Fruit fly (Drosophila melanogaster): ENCODE results near the gene Pfdn1.

Pfdn1 gene

DNA sequence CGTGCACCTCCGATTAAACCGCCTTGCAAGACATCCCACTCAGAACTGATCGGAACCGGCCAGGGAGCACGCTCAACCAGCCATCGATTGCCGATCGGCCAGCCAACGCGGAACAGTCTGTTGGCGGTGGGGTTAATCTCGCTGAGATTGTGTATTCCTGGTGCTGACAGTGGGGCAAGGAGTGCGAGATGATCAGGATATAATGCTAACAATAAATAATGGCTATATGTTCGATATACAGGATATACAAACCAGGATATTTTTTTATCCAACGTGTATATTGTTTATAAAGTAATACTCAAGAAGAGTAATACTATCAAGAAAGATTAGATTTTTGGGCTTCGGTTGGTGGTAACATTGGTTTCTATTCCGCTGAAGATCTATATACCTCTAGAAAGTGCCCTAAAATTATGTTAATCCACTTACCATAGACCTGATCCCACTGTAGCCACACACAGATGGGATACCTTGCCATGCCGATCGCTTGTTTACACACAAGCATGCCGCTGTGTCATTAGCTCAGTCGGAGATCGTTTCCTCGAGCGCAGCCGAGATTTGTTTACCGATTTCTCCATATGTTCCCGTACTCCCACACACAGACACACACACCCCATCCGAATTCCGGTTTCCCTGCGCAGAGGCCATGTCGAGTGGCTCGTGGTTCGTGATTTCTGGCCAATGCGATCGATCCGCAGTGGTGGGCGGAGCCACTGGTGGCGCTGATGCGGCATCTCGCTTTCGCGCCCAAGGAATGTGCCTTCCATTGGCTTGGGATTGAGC is 49.3 kb upstream of the Pfdn1 start, which contains the start of gene H2.0 (continued):
- TF ChIP-seq HmgZ (tag; optimal IDR thresholded peaks at IDR 0.05) (no peak), fd64A (GFP tag; optimal IDR thresholded peaks at IDR 0.05) (peak; percentile 22), CG9727 (GFP tag; optimal IDR thresholded peaks at IDR 0.05) (peak; percentile 62), Fer2 (tag; optimal IDR thresholded peaks at IDR 0.05) (no peak), Chrac-16 (GFP tag; optimal IDR thresholded peaks at IDR 0.05) (peak; percentile 18), lab (GFP tag; optimal IDR thresholded peaks at IDR 0.05) (peak; percentile 27), unpg (GFP tag; optimal IDR thresholded peaks at IDR 0.05) (peak; percentile 18), CG4820 (GFP tag; optimal IDR thresholded peaks at IDR 0.05) (peak; percentile 30), zen (tag; optimal IDR thresholded peaks at IDR 0.05) (peak; percentile 20), gce (GFP tag; IDR thresholded peaks at IDR 0.05) (no peak), CG1603 (tag; optimal IDR thresholded peaks at IDR 0.05) (peak; percentile 57), disco-r (GFP tag; optimal IDR thresholded peaks at IDR 0.05) (peak; percentile 4), CG14710 (tag; optimal IDR thresholded peaks at IDR 0.05) (peak; percentile 46), Hr3 (GFP tag; optimal IDR thresholded peaks at IDR 0.05) (peak; percentile 8), CG12769 (tag; optimal IDR thresholded peaks at IDR 0.05) (peak; percentile 34), Deaf1 (tag; optimal IDR thresholded peaks at IDR 0.05) (peak; percentile 79), CG8478 (optimal IDR thresholded peaks at IDR 0.05) (peak; percentile 62), Med (GFP tag) (peak; percentile 26), abd-A (tag; optimal IDR thresholded peaks at IDR 0.05) (peak; percentile 52), Nf-YC (tag; optimal IDR thresholded peaks at IDR 0.05) (peak; percentile 97), CG30403 (GFP tag; optimal IDR thresholded peaks at IDR 0.05) (peak; percentile 42), CG6689 (GFP tag; IDR thresholded peaks at IDR 0.05) (peak; percentile 31; the same call in 1 of the 2 replicates), Spps (tag; optimal IDR thresholded peaks at IDR 0.05) (peak; percentile 13), CG9797 (GFP tag; optimal IDR thresholded peaks at IDR 0.05) (no peak), ATbp (GFP tag; optimal IDR thresholded peaks at IDR 0.05) (peak; percentile 21), CG31388 (GFP tag; optimal IDR thresholded peaks at IDR 0.05) (no peak), E2f2 (GFP tag; IDR thresholded peaks at IDR 0.05) (no peak), otp (GFP tag; IDR thresholded peaks at IDR 0.05) (0 out of 3 replicates have a peak, but pooled peaks have one; percentile 49), CG1529 (GFP tag; optimal IDR thresholded peaks at IDR 0.05) (peak; percentile 38), CG4730 (GFP tag; IDR thresholded peaks at IDR 0.05) (no peak), z (GFP tag; IDR thresholded peaks at IDR 0.05) (peak; percentile 61; the same call in 1 of the 3 replicates), yki (optimal IDR thresholded peaks at IDR 0.05) (no peak), CG13894 (tag; optimal IDR thresholded peaks at IDR 0.05) (no peak), CG31224 (GFP tag; IDR thresholded peaks at IDR 0.05) (0 out of 2 replicates have a peak, but pooled peaks have one; percentile 26), sens (GFP tag) (peak; percentile 81), CG30431 (GFP tag; optimal IDR thresholded peaks at IDR 0.05) (no peak), chif (GFP tag; optimal IDR thresholded peaks at IDR 0.05) (peak in 1 of 2 experiments; percentile 49), hkb (optimal IDR thresholded peaks at IDR 0.05) (no peak), hkb (GFP tag; IDR thresholded peaks at IDR 0.05) (0 out of 2 replicates have a peak, but pooled peaks have one; percentile 24), CG2120 (GFP tag; optimal IDR thresholded peaks at IDR 0.05) (peak; percentile 29), CG16863 (GFP tag; optimal IDR thresholded peaks at IDR 0.05) (peak; percentile 13), CG14965 (GFP tag; optimal IDR thresholded peaks at IDR 0.05; ENCODE audit: borderline replicate concordance) (no peak), CG33557 (GFP tag; optimal IDR thresholded peaks at IDR 0.05) (peak; percentile 31), Xrp1 (GFP tag; IDR thresholded peaks at IDR 0.05) (peak; percentile 47; the same call in 1 of the 2 replicates), CG2875 (GFP tag; optimal IDR thresholded peaks at IDR 0.05) (peak; percentile 20), CG17361 (GFP tag; IDR thresholded peaks at IDR 0.05) (peak; percentile 58; the same call in 2 of the 3 replicates), CG1024 (GFP tag; IDR thresholded peaks at IDR 0.05) (0 out of 2 replicates have a peak, but pooled peaks have one; percentile 17), Sry-δ (GFP tag; optimal IDR thresholded peaks at IDR 0.05) (no peak), CG10321 (GFP tag; IDR thresholded peaks at IDR 0.05) (peak; percentile 56; the same call in 1 of the 2 replicates), Dref (GFP tag; IDR thresholded peaks at IDR 0.05) (no peak)

Data from whole organism, embryonic.